Worm (Caenorhabditis elegans) whole organism, L2 larva: Measurements from ENCODE around the gene acs-5.

Experiments used
- ZK546.5 ChIP-seq: sonication (generic microtip); optimal IDR thresholded peaks from 2 replicates; lab custom pipeline; 2017; ENCODE audit warnings: missing biosample characterization, missing genetic modification characterization
- ama-1 ChIP-seq: fragments of 150-350 bp; optimal IDR thresholded peaks from 2 replicates; lab custom pipeline; 2018; ENCODE audit warnings: inconsistent platforms
- dmd-4 ChIP-seq: sonication (generic microtip); optimal IDR thresholded peaks from 2 replicates; lab custom pipeline; 2017; ENCODE audit warnings: missing biosample characterization, missing genetic modification characterization
- egl-27 ChIP-seq: sonication (generic microtip); optimal IDR thresholded peaks from 3 replicates; lab custom pipeline; 2017; ENCODE audit warnings: missing biosample characterization, missing genetic modification reagents, missing genetic modification characterization
- elt-3 ChIP-seq: sonication (generic microtip); optimal IDR thresholded peaks from 2 replicates; lab custom pipeline; 2017; ENCODE audit warnings: missing biosample characterization, missing genetic modification characterization
- fos-1 ChIP-seq: fragments of 150-350 bp; optimal IDR thresholded peaks from 2 replicates; lab custom pipeline; 2014; ENCODE audit warnings: missing biosample characterization, missing genetic modification characterization
- lsy-2 ChIP-seq, 2 experiments: fragments of 150-350 bp in 1 of 2; sonication (generic microtip) in 1 of 2; optimal IDR thresholded peaks; 2 replicates each; lab custom pipeline; 2014 to 2017; ENCODE audit warnings: missing biosample characterization in 2 of 2, missing genetic modification characterization in 2 of 2
- mdl-1 ChIP-seq, 2 experiments: fragments of 150-350 bp in 1 of 2; sonication (generic microtip) in 1 of 2; optimal IDR thresholded peaks; 2 replicates each; lab custom pipeline; 2017; ENCODE audit warnings: missing biosample characterization in 2 of 2, missing genetic modification characterization in 2 of 2
- nhr-237 ChIP-seq: fragments of 150-350 bp; optimal IDR thresholded peaks from 2 replicates; lab custom pipeline; 2014; ENCODE audit warnings: missing biosample characterization, missing genetic modification characterization
- unc-39 ChIP-seq: fragments of 150-350 bp; optimal IDR thresholded peaks from 2 replicates; lab custom pipeline; 2014; ENCODE audit warnings: missing biosample characterization, missing genetic modification characterization
- unc-62 ChIP-seq: fragments of 150-350 bp; optimal IDR thresholded peaks from 2 replicates; lab custom pipeline; 2014; ENCODE audit warnings: missing biosample characterization, missing genetic modification reagents, missing genetic modification characterization
- zag-1 ChIP-seq: fragments of 150-350 bp; optimal IDR thresholded peaks from 2 replicates; lab custom pipeline; 2014; ENCODE audit warnings: missing biosample characterization, missing genetic modification characterization
- ztf-11 ChIP-seq: sonication (generic microtip); optimal IDR thresholded peaks from 2 replicates; lab custom pipeline; 2017; ENCODE audit warnings: missing biosample characterization, missing genetic modification characterization
- ztf-4 ChIP-seq: fragments of 150-350 bp; optimal IDR thresholded peaks from 2 replicates; lab custom pipeline; 2014; ENCODE audit warnings: missing biosample characterization, missing genetic modification characterization

ce11 chrIII:13527424-13528097, 15.8 kb downstream of the acs-5 start, which contains the start of gene lron-13:
- no peak for TF ChIP-seq zag-1
- no peak for TF ChIP-seq nhr-237 (tag; lab: Kevin White, UChicago)
- TF ChIP-seq elt-3 (tag; lab: Kevin White, UChicago), result no peak
- TF ChIP-seq unc-62 (GFP tag; lab: Kevin White, UChicago), result no peak
- no peak for TF ChIP-seq unc-39 (tag; lab: Kevin White, UChicago)
- TF ChIP-seq dmd-4, result no peak
- TF ChIP-seq egl-27 (tag; lab: Kevin White, UChicago), result no peak
- no peak for TF ChIP-seq ztf-4 (tag; lab: Kevin White, UChicago)
- no peak for TF ChIP-seq ama-1 (lab: Kevin White, UChicago)
- TF ChIP-seq ztf-11 (tag; lab: Kevin White, UChicago), result no peak
- TF ChIP-seq mdl-1 (tag; optimal IDR thresholded peaks at IDR 0.05; lab: Kevin White, UChicago), result no peak
- TF ChIP-seq lsy-2 (tag; optimal IDR thresholded peaks at IDR 0.05; lab: Kevin White, UChicago), result no peak
- TF ChIP-seq ZK546.5, result no peak
- peak; percentile 74 for TF ChIP-seq fos-1
